Worm (Caenorhabditis elegans): Measurements from ENCODE around the gene clec-231.

- TF ChIP-seq hif-1 (tag; optimal IDR thresholded peaks at IDR 0.05) (no peak), D1046.2 (GFP tag; IDR thresholded peaks at IDR 0.05) (no peak), ama-1 (optimal IDR thresholded peaks at IDR 0.05) (no peak), zag-1 (tag; optimal IDR thresholded peaks at IDR 0.05) (no peak), egl-27 (tag; optimal IDR thresholded peaks at IDR 0.05) (no peak), Y48G9A.11 (GFP tag; IDR thresholded peaks at IDR 0.05) (no peak), ceh-82 (tag; optimal IDR thresholded peaks at IDR 0.05) (no peak)
Observed at ce11 chrV:15397139-15397538, 46.6 kb upstream of the clec-231 start.

Measured in whole organism, L4 larva.